Fruit fly (Drosophila melanogaster): Measurements from ENCODE around the gene CG11865.

CG11865 gene

DNA sequence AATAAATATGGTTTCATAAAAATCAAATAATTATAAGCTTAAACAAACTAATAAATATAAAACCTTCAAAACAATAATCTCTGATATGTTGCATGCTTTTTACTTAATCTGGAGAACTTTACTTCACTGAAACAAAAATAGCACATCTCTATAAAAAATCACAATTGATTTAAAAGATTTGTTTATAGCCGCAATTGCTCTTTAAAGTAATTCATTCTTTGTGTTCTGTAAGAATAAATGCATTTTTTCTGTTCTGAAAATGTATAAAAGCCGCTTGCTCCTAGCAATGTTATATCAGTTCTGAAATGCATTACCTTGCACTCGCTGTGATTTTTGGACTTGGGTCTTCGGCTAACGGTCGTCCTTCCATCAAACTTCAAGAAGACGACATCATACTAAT, at the start of gene CG11865:
TSS of gene CG11865 (plus strand) at position 301 of the 400 bp plus-strand sequence.
- TF ChIP-seq Pif1A (GFP tag; optimal IDR thresholded peaks at IDR 0.05) (no peak), CG12605 (GFP tag; IDR thresholded peaks at IDR 0.05) (no peak), EcR (GFP tag; optimal IDR thresholded peaks at IDR 0.05) (no peak), rn (GFP tag; IDR thresholded peaks at IDR 0.05) (no peak), CG8159 (tag; optimal IDR thresholded peaks at IDR 0.05) (no peak), Pif1B (GFP tag; optimal IDR thresholded peaks at IDR 0.05) (no peak), CG15710 (tag; optimal IDR thresholded peaks at IDR 0.05) (no peak), CG8301 (tag; optimal IDR thresholded peaks at IDR 0.05) (no peak), CG10348 (GFP tag; IDR thresholded peaks at IDR 0.05) (no peak), D1 (tag; optimal IDR thresholded peaks at IDR 0.05) (no peak), Snoo (tag; optimal IDR thresholded peaks at IDR 0.05) (no peak), CG13204 (GFP tag; optimal IDR thresholded peaks at IDR 0.05) (no peak), CG9948 (tag; optimal IDR thresholded peaks at IDR 0.05) (no peak)

DNA sequence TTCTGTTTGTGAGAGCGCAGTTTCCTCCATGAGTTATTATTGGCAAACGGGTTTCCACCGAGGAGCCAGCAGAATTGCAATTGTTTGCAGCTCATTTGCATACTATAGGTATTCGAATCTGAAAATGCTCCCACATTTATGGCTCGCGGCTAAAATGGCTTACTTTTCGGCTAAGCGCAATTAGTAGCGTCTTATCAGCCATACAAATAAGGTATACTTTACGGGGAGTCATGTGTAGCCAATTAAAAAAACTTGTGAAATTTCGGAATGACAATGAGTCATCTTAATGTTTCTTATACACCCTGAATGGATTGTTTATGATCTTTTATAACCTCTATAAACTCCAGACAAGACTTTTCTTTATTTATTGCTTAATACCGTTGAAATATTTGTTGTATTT, 7.7 kb upstream of the CG11865 start:
- no peak for TF ChIP-seq Snoo (tag; optimal IDR thresholded peaks at IDR 0.05)
- TF ChIP-seq CG4496 (GFP tag; IDR thresholded peaks at IDR 0.05) = no peak
- no peak for TF ChIP-seq D1 (tag; optimal IDR thresholded peaks at IDR 0.05)
- no peak for TF ChIP-seq CG9948 (tag; optimal IDR thresholded peaks at IDR 0.05)
- TF ChIP-seq gl (tag; optimal IDR thresholded peaks at IDR 0.05) = no peak
- TF ChIP-seq CG12605 (GFP tag; IDR thresholded peaks at IDR 0.05) = no peak
- no peak for TF ChIP-seq CG17806 (tag; optimal IDR thresholded peaks at IDR 0.05)
- no peak for TF ChIP-seq fd96Ca (GFP tag; IDR thresholded peaks at IDR 0.05)
- TF ChIP-seq rn (GFP tag; IDR thresholded peaks at IDR 0.05) = no peak
- no peak for TF ChIP-seq CG14655 (GFP tag; optimal IDR thresholded peaks at IDR 0.05)
- TF ChIP-seq Ets98B (GFP tag; IDR thresholded peaks at IDR 0.05) = no peak
- no peak for TF ChIP-seq EcR (GFP tag; optimal IDR thresholded peaks at IDR 0.05)
- no peak for TF ChIP-seq CG13204 (GFP tag; optimal IDR thresholded peaks at IDR 0.05)
- TF ChIP-seq CG32121 (GFP tag; IDR thresholded peaks at IDR 0.05) = no peak
- no peak for TF ChIP-seq CG15710 (tag; optimal IDR thresholded peaks at IDR 0.05)
- TF ChIP-seq CG8159 (tag; optimal IDR thresholded peaks at IDR 0.05) = no peak
- TF ChIP-seq CG10348 (GFP tag; IDR thresholded peaks at IDR 0.05) = no peak
- TF ChIP-seq CG34367 (tag; optimal IDR thresholded peaks at IDR 0.05) = no peak
- TF ChIP-seq Pif1A (GFP tag; optimal IDR thresholded peaks at IDR 0.05) = no peak

DNA sequence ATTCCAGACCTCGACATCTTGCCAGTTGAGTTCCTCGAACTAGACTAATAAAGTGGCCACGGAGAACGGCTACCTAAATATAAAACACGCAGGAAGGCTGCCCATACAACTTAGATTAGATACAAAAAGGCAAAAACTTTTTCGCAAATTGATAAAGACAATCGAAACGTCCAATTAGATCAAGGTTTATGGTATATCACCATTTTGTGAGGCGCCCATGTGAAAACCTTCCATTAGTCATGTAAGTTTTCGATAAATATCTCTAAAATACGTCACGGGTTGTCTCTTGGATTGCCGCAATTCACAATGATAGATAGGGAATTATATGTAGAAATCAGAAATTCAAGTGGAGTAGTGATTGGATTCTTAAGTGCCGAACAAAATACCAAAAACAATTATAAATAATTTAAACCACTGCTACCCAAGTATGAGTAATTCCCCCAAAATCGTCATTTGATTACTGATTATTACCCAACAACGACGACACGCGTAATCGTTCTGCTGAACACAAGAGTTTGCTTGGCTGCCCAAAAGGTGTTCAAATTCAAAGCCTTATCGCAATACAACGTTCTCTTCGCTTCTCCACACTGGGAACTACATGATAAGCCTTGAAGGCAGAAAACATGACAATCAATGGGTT, 5.0 kb upstream of the CG11865 start, which contains the start of gene CG15255:
TSS of gene CG15255 (minus strand) at position 51 of the 640 bp plus-strand sequence.
- TF ChIP-seq D1 (tag; optimal IDR thresholded peaks at IDR 0.05) (no peak), CG4496 (GFP tag; IDR thresholded peaks at IDR 0.05) (no peak), EcR (GFP tag; optimal IDR thresholded peaks at IDR 0.05) (no peak), CG34367 (tag; optimal IDR thresholded peaks at IDR 0.05) (no peak)

DNA sequence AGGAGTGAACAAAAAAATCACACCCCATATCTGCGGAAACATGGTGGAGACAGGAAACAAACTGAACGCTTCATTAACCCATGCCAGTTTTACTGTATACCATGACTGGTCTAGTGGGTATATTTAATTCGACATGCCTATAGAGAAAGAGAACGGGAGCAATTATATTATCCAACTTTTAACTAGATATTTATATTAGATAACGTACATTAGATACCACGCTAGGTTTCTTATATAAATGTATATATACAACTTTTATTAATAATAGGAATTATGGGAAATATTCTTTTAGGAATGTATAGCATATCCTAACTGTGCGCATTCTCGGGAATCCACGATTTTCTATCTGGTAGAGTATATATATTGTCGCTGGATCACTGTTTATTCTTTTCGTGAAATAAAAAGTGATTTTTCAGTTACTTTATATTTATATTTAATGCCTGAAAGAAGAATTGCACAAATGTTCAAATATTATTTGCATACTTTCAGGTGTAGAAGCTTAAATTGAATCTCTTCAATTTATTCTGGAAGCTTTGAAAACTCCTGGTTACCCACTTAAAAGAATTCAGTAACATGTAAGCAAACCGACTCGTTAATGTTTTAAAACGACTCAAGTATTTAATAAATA, 3.4 kb upstream of the CG11865 start, which contains the start of gene Semp1:
TSS of gene Semp1 (minus strand) at position 51 of the 628 bp plus-strand sequence.
- TF ChIP-seq CG13204 (GFP tag; optimal IDR thresholded peaks at IDR 0.05) (no peak), EcR (GFP tag; optimal IDR thresholded peaks at IDR 0.05) (no peak), Ets98B (GFP tag; IDR thresholded peaks at IDR 0.05) (no peak), CG9948 (tag; optimal IDR thresholded peaks at IDR 0.05) (no peak), rn (GFP tag; IDR thresholded peaks at IDR 0.05) (no peak), Pif1A (GFP tag; optimal IDR thresholded peaks at IDR 0.05) (no peak), CG34367 (tag; optimal IDR thresholded peaks at IDR 0.05) (no peak), CG8301 (tag; optimal IDR thresholded peaks at IDR 0.05) (no peak), CG15710 (tag; optimal IDR thresholded peaks at IDR 0.05) (no peak), fd96Ca (GFP tag; IDR thresholded peaks at IDR 0.05) (no peak), CG10348 (GFP tag; IDR thresholded peaks at IDR 0.05) (no peak), Snoo (tag; optimal IDR thresholded peaks at IDR 0.05) (no peak), CG12605 (GFP tag; IDR thresholded peaks at IDR 0.05) (no peak), D1 (tag; optimal IDR thresholded peaks at IDR 0.05) (no peak), CG17806 (tag; optimal IDR thresholded peaks at IDR 0.05) (no peak), CG32121 (GFP tag; IDR thresholded peaks at IDR 0.05) (no peak), gl (tag; optimal IDR thresholded peaks at IDR 0.05) (no peak), CG14655 (GFP tag; optimal IDR thresholded peaks at IDR 0.05) (no peak)

DNA sequence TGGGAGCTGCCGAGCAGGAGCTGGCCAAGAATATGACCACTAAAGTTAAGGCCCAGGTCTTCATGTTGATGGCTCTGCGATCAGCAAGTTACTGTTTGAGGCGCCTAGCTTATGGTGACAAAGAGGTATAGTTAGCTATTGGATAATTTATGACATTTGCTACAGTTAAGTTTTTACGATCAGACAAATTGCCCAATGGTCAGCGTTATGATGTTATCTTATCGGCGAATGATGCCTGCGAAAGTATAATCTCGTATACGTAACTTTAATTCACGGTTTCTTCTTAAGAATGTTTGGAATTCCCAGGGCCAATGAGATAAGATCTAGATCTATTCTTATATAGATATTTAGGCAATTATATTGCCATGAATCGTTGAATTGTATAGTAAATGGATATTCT, 2.1 kb upstream of the CG11865 start, which contains the start of gene CG15254:
TSS of gene CG15254 (minus strand) at position 101 of the 400 bp plus-strand sequence.
- TF ChIP-seq CG8301 (tag; optimal IDR thresholded peaks at IDR 0.05) (no peak), CG15710 (tag; optimal IDR thresholded peaks at IDR 0.05) (no peak), CG14655 (GFP tag; optimal IDR thresholded peaks at IDR 0.05) (no peak), CG12605 (GFP tag; IDR thresholded peaks at IDR 0.05) (no peak), CG9948 (tag; optimal IDR thresholded peaks at IDR 0.05) (no peak), Snoo (tag; optimal IDR thresholded peaks at IDR 0.05) (no peak), Pif1B (GFP tag; optimal IDR thresholded peaks at IDR 0.05) (no peak), CG17806 (tag; optimal IDR thresholded peaks at IDR 0.05) (no peak), CG8159 (tag; optimal IDR thresholded peaks at IDR 0.05) (no peak), Pif1A (GFP tag; optimal IDR thresholded peaks at IDR 0.05) (no peak), D1 (tag; optimal IDR thresholded peaks at IDR 0.05) (no peak), Ets98B (GFP tag; IDR thresholded peaks at IDR 0.05) (no peak), CG34367 (tag; optimal IDR thresholded peaks at IDR 0.05) (no peak), CG13204 (GFP tag; optimal IDR thresholded peaks at IDR 0.05) (no peak), CG4496 (GFP tag; IDR thresholded peaks at IDR 0.05) (no peak)

DNA sequence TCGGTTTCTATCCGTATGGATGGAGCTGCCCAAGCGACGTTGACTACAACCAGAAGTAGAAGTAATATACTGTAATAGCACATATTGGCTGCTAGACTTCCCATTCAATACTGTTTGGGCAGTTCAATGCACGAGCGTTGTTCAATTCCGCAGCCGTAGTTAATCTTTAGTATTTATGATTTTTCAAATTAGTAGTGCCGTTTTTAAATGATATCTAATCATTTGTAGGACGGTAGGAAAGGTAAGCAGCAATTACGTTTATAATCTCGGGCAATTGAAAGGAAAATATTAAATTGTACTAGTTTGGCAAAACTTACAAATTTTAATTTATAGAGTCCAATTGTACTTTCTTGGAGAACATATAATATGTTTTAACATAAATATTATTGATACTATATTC, 546 bp upstream of the CG11865 start, which contains the start of gene CG15253:
TSS of gene CG15253 (minus strand) at position 101 of the 400 bp plus-strand sequence.
- no peak for TF ChIP-seq D1 (tag; optimal IDR thresholded peaks at IDR 0.05)
- no peak for TF ChIP-seq EcR (GFP tag; optimal IDR thresholded peaks at IDR 0.05)
- no peak for TF ChIP-seq CG10348 (GFP tag; IDR thresholded peaks at IDR 0.05)
- TF ChIP-seq CG8301 (tag; optimal IDR thresholded peaks at IDR 0.05) = no peak
- TF ChIP-seq Ets98B (GFP tag; IDR thresholded peaks at IDR 0.05) = no peak
- no peak for TF ChIP-seq CG14655 (GFP tag; optimal IDR thresholded peaks at IDR 0.05)
- no peak for TF ChIP-seq CG17806 (tag; optimal IDR thresholded peaks at IDR 0.05)
- TF ChIP-seq CG32121 (GFP tag; IDR thresholded peaks at IDR 0.05) = no peak
- TF ChIP-seq rn (GFP tag; IDR thresholded peaks at IDR 0.05) = no peak
- no peak for TF ChIP-seq Pif1A (GFP tag; optimal IDR thresholded peaks at IDR 0.05)
- no peak for TF ChIP-seq CG34367 (tag; optimal IDR thresholded peaks at IDR 0.05)
- TF ChIP-seq CG9948 (tag; optimal IDR thresholded peaks at IDR 0.05) = no peak
